Worm (Caenorhabditis elegans) whole organism, L1 larva: ENCODE measurements around the gene ZK353.9.

ENCODE experiments used
- blmp-1 ChIP-seq: fragments of 150-350 bp; optimal IDR thresholded peaks from 2 replicates; lab custom pipeline; 2014; ENCODE audit warnings: missing biosample characterization, missing genetic modification characterization
- dsc-1 ChIP-seq: sonication (generic microtip); optimal IDR thresholded peaks from 2 replicates; lab custom pipeline; 2016; ENCODE audit warnings: mild to moderate bottlenecking, missing genetic modification characterization, missing compliant biosample characterization
- lin-13 ChIP-seq: fragments of 150-350 bp; optimal IDR thresholded peaks from 2 replicates; lab custom pipeline; 2014; ENCODE audit warnings: missing biosample characterization, missing genetic modification reagents, missing genetic modification characterization
- mep-1 ChIP-seq: fragments of 150-350 bp; optimal IDR thresholded peaks from 2 replicates; lab custom pipeline; 2014; ENCODE audit warnings: missing biosample characterization, missing genetic modification characterization
- nhr-71 ChIP-seq: sonication (generic microtip); optimal IDR thresholded peaks from 2 replicates; lab custom pipeline; 2016; ENCODE audit warnings: mild to moderate bottlenecking, missing genetic modification characterization, moderate library complexity, missing compliant biosample characterization
- skn-1 ChIP-seq: fragments of 150-350 bp; optimal IDR thresholded peaks from 2 replicates; lab custom pipeline; 2014; ENCODE audit warnings: missing biosample characterization, missing genetic modification characterization
- snpc-4 ChIP-seq: fragments of 150-350 bp; optimal IDR thresholded peaks from 2 replicates; lab custom pipeline; 2014; ENCODE audit warnings: missing biosample characterization, missing genetic modification characterization
- xbp-1 ChIP-seq: sonication (generic microtip); optimal IDR thresholded peaks from 2 replicates; lab custom pipeline; 2016; ENCODE audit warnings: missing genetic modification characterization, missing compliant biosample characterization
- ztf-11 ChIP-seq, 2 experiments: sonication (generic microtip); optimal IDR thresholded peaks; 2 replicates each; lab custom pipeline; 2016 to 2017; ENCODE audit warnings: missing genetic modification characterization in 2 of 2, missing biosample characterization in 1 of 2, missing compliant biosample characterization in 1 of 2

- TF ChIP-seq mep-1 (tag; lab: Kevin White, UChicago) (no peak), ztf-11 (tag; optimal IDR thresholded peaks at IDR 0.05; lab: Kevin White, UChicago) (no peak), xbp-1 (no peak), skn-1 (tag; lab: Kevin White, UChicago) (peak; percentile 30), snpc-4 (tag; lab: Kevin White, UChicago) (no peak), nhr-71 (tag; lab: Kevin White, UChicago) (no peak), lin-13 (GFP tag; lab: Kevin White, UChicago) (no peak), dsc-1 (no peak), blmp-1 (tag; lab: Kevin White, UChicago) (no peak)
These were observed 35.3 kb downstream of the ZK353.9 start for ce11 chrIII:8444433-8445090.
